Fruit fly (Drosophila melanogaster): ENCODE measurements around the gene CTCF.

The CTCF gene

DNA sequence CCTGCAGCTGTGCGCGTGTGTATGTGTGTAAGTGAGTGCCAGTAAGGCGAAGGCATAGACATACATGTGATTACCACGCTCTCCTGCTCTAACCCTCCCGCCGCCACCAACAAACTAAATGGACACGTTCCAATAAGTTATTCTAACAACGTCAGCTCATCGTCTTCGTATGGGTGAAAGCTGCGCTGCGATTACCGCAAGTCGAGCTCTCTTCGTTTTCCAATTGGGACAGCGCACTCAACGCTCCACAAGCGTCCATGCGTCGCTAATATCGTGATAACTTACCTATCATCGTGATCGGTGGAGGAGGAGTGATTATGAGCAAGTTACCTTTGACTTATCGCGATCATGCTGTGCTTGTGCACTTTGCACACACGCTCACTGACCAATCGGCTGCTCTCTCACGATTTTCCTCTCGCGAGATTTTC is 4.6 kb upstream of the CTCF start (continued):
- TF ChIP-seq lz (GFP tag; optimal IDR thresholded peaks at IDR 0.05): no peak
- no peak for TF ChIP-seq pdm3 (GFP tag; optimal IDR thresholded peaks at IDR 0.05)
- TF ChIP-seq eg (GFP tag; IDR thresholded peaks at IDR 0.05): peak; percentile 74; the same call in 2 of the 3 replicates
- no peak for TF ChIP-seq cyc (GFP tag; optimal IDR thresholded peaks at IDR 0.05)
- TF ChIP-seq CG6163 (GFP tag; IDR thresholded peaks at IDR 0.05): no peak; the same call in 1 of the 3 replicates
- TF ChIP-seq CG8319 (GFP tag; optimal IDR thresholded peaks at IDR 0.05): peak; percentile 20
- TF ChIP-seq CG8119 (GFP tag; IDR thresholded peaks at IDR 0.05): peak; percentile 64; the same call in 2 of the 3 replicates
- TF ChIP-seq CG7368 (GFP tag; optimal IDR thresholded peaks at IDR 0.05): peak; percentile 53
- TF ChIP-seq fd59A (GFP tag; optimal IDR thresholded peaks at IDR 0.05): no peak
- no peak for TF ChIP-seq fkh (GFP tag; optimal IDR thresholded peaks at IDR 0.05)
- peak; percentile 28 for TF ChIP-seq spab (GFP tag; optimal IDR thresholded peaks at IDR 0.05)
- no peak for TF ChIP-seq OdsH (GFP tag; optimal IDR thresholded peaks at IDR 0.05)
- peak; percentile 5 for TF ChIP-seq achi (GFP tag; optimal IDR thresholded peaks at IDR 0.05)
- TF ChIP-seq CG11294 (GFP tag; IDR thresholded peaks at IDR 0.05): no peak
- no peak for TF ChIP-seq CG4318 (GFP tag; optimal IDR thresholded peaks at IDR 0.05)
- TF ChIP-seq CG3919 (GFP tag; optimal IDR thresholded peaks at IDR 0.05): no peak
- TF ChIP-seq Blimp-1 (GFP tag; optimal IDR thresholded peaks at IDR 0.05): no peak
- TF ChIP-seq Hr4 (GFP tag; optimal IDR thresholded peaks at IDR 0.05): peak; percentile 50
- TF ChIP-seq Gug (GFP tag; IDR thresholded peaks at IDR 0.05): no peak
- no peak for TF ChIP-seq CG31627 (GFP tag; optimal IDR thresholded peaks at IDR 0.05)
- no peak for TF ChIP-seq CG3032 (tag; optimal IDR thresholded peaks at IDR 0.05)
- no peak for TF ChIP-seq CG1621 (tag; optimal IDR thresholded peaks at IDR 0.05)
- TF ChIP-seq salr (GFP tag; optimal IDR thresholded peaks at IDR 0.05): no peak
- no peak for TF ChIP-seq CG11762 (GFP tag; optimal IDR thresholded peaks at IDR 0.05; ENCODE audit: insufficient read depth)
- TF ChIP-seq CG6792 (GFP tag; optimal IDR thresholded peaks at IDR 0.05): no peak
- TF ChIP-seq Eip75B (GFP tag; optimal IDR thresholded peaks at IDR 0.05): no peak
- TF ChIP-seq Sox14 (GFP tag; optimal IDR thresholded peaks at IDR 0.05): no peak
- TF ChIP-seq CG15336 (GFP tag; IDR thresholded peaks at IDR 0.05): peak; percentile 68
- peak; percentile 18 for TF ChIP-seq CG32006 (GFP tag; optimal IDR thresholded peaks at IDR 0.05)
- peak; percentile 5 for TF ChIP-seq CG34406 (GFP tag; optimal IDR thresholded peaks at IDR 0.05)
- TF ChIP-seq Eip78C (GFP tag): peak; percentile 60
- TF ChIP-seq CG8632 (GFP tag; optimal IDR thresholded peaks at IDR 0.05): no peak
- TF ChIP-seq topi (GFP tag; optimal IDR thresholded peaks at IDR 0.05): peak; percentile 23
- TF ChIP-seq Smox (GFP tag; optimal IDR thresholded peaks at IDR 0.05): no peak
- peak; percentile 52 for TF ChIP-seq CG16779 (tag; optimal IDR thresholded peaks at IDR 0.05)
- TF ChIP-seq CG6276 (GFP tag; optimal IDR thresholded peaks at IDR 0.05): peak; percentile 62
- TF ChIP-seq svp (GFP tag): peak; percentile 95

DNA sequence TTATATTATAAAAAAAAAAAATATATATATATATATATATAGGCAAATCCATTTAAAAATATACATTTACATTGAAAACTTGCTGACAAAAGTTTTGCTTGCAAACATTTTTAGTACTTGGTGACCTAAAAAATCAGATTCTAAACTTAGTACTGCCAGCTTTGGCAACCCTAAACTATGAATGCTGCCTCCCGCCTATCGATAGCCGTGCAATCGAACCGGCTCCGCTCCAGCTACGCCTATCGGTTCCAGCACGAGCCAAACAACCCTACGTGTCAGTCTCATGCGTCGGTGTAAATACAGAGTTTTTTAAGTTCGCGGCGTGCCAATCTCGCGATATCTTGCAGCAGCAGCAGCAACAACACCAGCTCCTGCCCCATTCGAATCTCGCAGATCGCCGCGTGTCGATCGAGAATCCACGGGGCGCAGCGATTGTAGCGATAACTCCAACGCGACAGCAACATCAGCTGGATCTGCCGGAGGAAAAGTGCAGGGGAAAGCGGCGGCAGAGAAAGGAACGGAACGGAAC is 3.9 kb upstream of the CTCF start, which contains the start of gene Sec63:
Gene Sec63, plus strand, starts transcription at position 238 of the 529 bp plus-strand sequence.
- peak; percentile 56 for TF ChIP-seq CG8632 (GFP tag; optimal IDR thresholded peaks at IDR 0.05)
- TF ChIP-seq salr (GFP tag; optimal IDR thresholded peaks at IDR 0.05): no peak
- TF ChIP-seq CG3032 (tag; optimal IDR thresholded peaks at IDR 0.05): peak; percentile 38
- TF ChIP-seq cyc (GFP tag; optimal IDR thresholded peaks at IDR 0.05): no peak
- peak; percentile 38 for TF ChIP-seq CG34406 (GFP tag; optimal IDR thresholded peaks at IDR 0.05)
- no peak for TF ChIP-seq fd85E (GFP tag; optimal IDR thresholded peaks at IDR 0.05)
- no peak for TF ChIP-seq lz (GFP tag; optimal IDR thresholded peaks at IDR 0.05)
- TF ChIP-seq CG3919 (GFP tag; optimal IDR thresholded peaks at IDR 0.05): peak; percentile 17
- no peak for TF ChIP-seq dac (GFP tag; optimal IDR thresholded peaks at IDR 0.05)
- TF ChIP-seq CG31627 (GFP tag; optimal IDR thresholded peaks at IDR 0.05): peak; percentile 34
- TF ChIP-seq CG8119 (GFP tag; IDR thresholded peaks at IDR 0.05): no peak; the same call in 2 of the 3 replicates
- no peak for TF ChIP-seq Ets21C (GFP tag; optimal IDR thresholded peaks at IDR 0.05)
- TF ChIP-seq OdsH (GFP tag; optimal IDR thresholded peaks at IDR 0.05): peak; percentile 50
- no peak for TF ChIP-seq CG11294 (GFP tag; IDR thresholded peaks at IDR 0.05)
- no peak for TF ChIP-seq svp (GFP tag)
- peak; percentile 34 for TF ChIP-seq Eip78C (GFP tag)
- TF ChIP-seq dsx (GFP tag; optimal IDR thresholded peaks at IDR 0.05; ENCODE audit: poor library complexity, severe bottlenecking): no peak
- TF ChIP-seq achi (GFP tag; optimal IDR thresholded peaks at IDR 0.05): peak; percentile 49
- peak; percentile 38 for TF ChIP-seq CG10631 (GFP tag; optimal IDR thresholded peaks at IDR 0.05)
- no peak for TF ChIP-seq CG6276 (GFP tag; optimal IDR thresholded peaks at IDR 0.05)
- peak; percentile 16 for TF ChIP-seq esn (GFP tag; optimal IDR thresholded peaks at IDR 0.05)
- TF ChIP-seq CG9139 (GFP tag; optimal IDR thresholded peaks at IDR 0.05): no peak
- no peak for TF ChIP-seq fd59A (GFP tag; optimal IDR thresholded peaks at IDR 0.05)
- no peak for TF ChIP-seq ss (GFP tag; optimal IDR thresholded peaks at IDR 0.05)
- TF ChIP-seq CG10669 (GFP tag; optimal IDR thresholded peaks at IDR 0.05): no peak
- TF ChIP-seq eg (GFP tag; IDR thresholded peaks at IDR 0.05): peak; percentile 51; the same call in 2 of the 3 replicates
- peak; percentile 52 for TF ChIP-seq acj6 (GFP tag; optimal IDR thresholded peaks at IDR 0.05)
- TF ChIP-seq Eip75B (GFP tag; optimal IDR thresholded peaks at IDR 0.05): no peak
- TF ChIP-seq Blimp-1 (GFP tag; optimal IDR thresholded peaks at IDR 0.05): no peak
- peak; percentile 57 for TF ChIP-seq CG15336 (GFP tag; IDR thresholded peaks at IDR 0.05)
- TF ChIP-seq CG11762 (GFP tag; optimal IDR thresholded peaks at IDR 0.05; ENCODE audit: insufficient read depth): no peak
- peak; percentile 49 for TF ChIP-seq CG1621 (tag; optimal IDR thresholded peaks at IDR 0.05)
- no peak for TF ChIP-seq spab (GFP tag; optimal IDR thresholded peaks at IDR 0.05)
